Fruit fly (Drosophila melanogaster) whole organism, pupa: ENCODE measurements around the gene Mgstl.

Experiments used
- CG13204 ChIP-seq: fragments of 200-800 bp; sonication (Bioruptor generic); optimal IDR thresholded peaks from 2 replicates; lab custom pipeline; 2018; ENCODE audit warnings: missing biosample characterization, mild to moderate bottlenecking, missing genetic modification characterization, moderate library complexity
- CG15710 ChIP-seq: fragments of 200-800 bp; sonication (Bioruptor generic); optimal IDR thresholded peaks from 2 replicates; lab custom pipeline; 2018; ENCODE audit warnings: missing biosample characterization, mild to moderate bottlenecking, missing genetic modification characterization, moderate library complexity
- CG17806 ChIP-seq: fragments of 200-800 bp; sonication (Bioruptor generic); optimal IDR thresholded peaks from 2 replicates; lab custom pipeline; 2018; ENCODE audit warnings: missing biosample characterization, mild to moderate bottlenecking, missing genetic modification characterization, moderate library complexity
- CG32121 ChIP-seq: fragments of 200-800 bp; sonication (Bioruptor generic); IDR thresholded peaks from 2 replicates; pipeline ENCODE4 v1.3.6; 2022; ENCODE audit warnings: missing biosample characterization, missing genetic modification characterization
- CG34367 ChIP-seq: fragments of 200-800 bp; sonication (Bioruptor generic); optimal IDR thresholded peaks from 2 replicates; lab custom pipeline; 2018; ENCODE audit warnings: missing biosample characterization, mild to moderate bottlenecking, missing genetic modification characterization
- CG8159 ChIP-seq: fragments of 200-800 bp; sonication (Bioruptor generic); optimal IDR thresholded peaks from 3 replicates; lab custom pipeline; 2018; ENCODE audit warnings: missing biosample characterization, mild to moderate bottlenecking, missing genetic modification characterization, moderate library complexity
- CG8301 ChIP-seq: fragments of 200-800 bp; sonication (Bioruptor generic); optimal IDR thresholded peaks from 2 replicates; lab custom pipeline; 2018; ENCODE audit warnings: missing biosample characterization, mild to moderate bottlenecking, missing genetic modification characterization
- CG9948 ChIP-seq: fragments of 200-800 bp; sonication (Bioruptor generic); optimal IDR thresholded peaks from 2 replicates; lab custom pipeline; 2018; ENCODE audit warnings: missing biosample characterization, mild to moderate bottlenecking, missing genetic modification characterization, moderate library complexity
- D1 ChIP-seq: fragments of 200-800 bp; sonication (Bioruptor generic); optimal IDR thresholded peaks from 2 replicates; lab custom pipeline; 2018; ENCODE audit warnings: missing biosample characterization, mild to moderate bottlenecking, missing genetic modification characterization, moderate library complexity
- EcR ChIP-seq: fragments of 200-800 bp; sonication (Bioruptor generic); optimal IDR thresholded peaks from 3 replicates; lab custom pipeline; 2019; ENCODE audit warnings: missing biosample characterization, missing genetic modification characterization, mild to moderate bottlenecking, moderate library complexity, missing genetic modification reagents
- Ets98B ChIP-seq: fragments of 200-800 bp; sonication (Bioruptor generic); IDR thresholded peaks from 2 replicates; pipeline ENCODE4 v1.3.6; 2022; ENCODE audit warnings: missing biosample characterization, missing genetic modification characterization
- Pif1B ChIP-seq: fragments of 200-800 bp; sonication (Bioruptor generic); optimal IDR thresholded peaks from 3 replicates; lab custom pipeline; 2016; ENCODE audit warnings: missing biosample characterization, missing genetic modification characterization
- fd96Ca ChIP-seq: fragments of 200-800 bp; sonication (Bioruptor generic); IDR thresholded peaks from 3 replicates; pipeline ENCODE4 v1.3.6; 2022; ENCODE audit warnings: missing biosample characterization, missing genetic modification characterization
- rn ChIP-seq: fragments of 200-800 bp; sonication (Bioruptor generic); IDR thresholded peaks from 2 replicates; pipeline ENCODE4 v1.3.6; 2022; ENCODE audit warnings: missing biosample characterization, missing genetic modification characterization

dm6 chrX:21060579-21060978, 18.7 kb downstream of the Mgstl start:
- TF ChIP-seq rn (GFP tag; lab: Robert Waterston, UW) = no peak
- no peak for TF ChIP-seq CG8159 (tag; lab: Kevin White, UChicago)
- no peak for TF ChIP-seq CG34367 (tag; lab: Kevin White, UChicago)
- TF ChIP-seq EcR (GFP tag; lab: Kevin White, UChicago) = no peak
- TF ChIP-seq CG9948 = no peak
- TF ChIP-seq D1 (tag; lab: Kevin White, UChicago) = no peak
- no peak for TF ChIP-seq CG13204
- no peak for TF ChIP-seq Pif1B
- no peak for TF ChIP-seq CG15710 (tag; lab: Kevin White, UChicago)
- TF ChIP-seq CG32121 (GFP tag; lab: Robert Waterston, UW) = no peak
- no peak for TF ChIP-seq CG8301
- TF ChIP-seq fd96Ca (GFP tag; lab: Robert Waterston, UW) = no peak
- no peak for TF ChIP-seq Ets98B
- TF ChIP-seq CG17806 (tag; lab: Kevin White, UChicago) = no peak
